Fruit fly (Drosophila melanogaster) whole organism, pupa: ENCODE results near the gene bero.
A peak's percentile ranks its signal among the peaks of the same experiment; 100 is the strongest.

Experiments
- CG10348 ChIP-seq: fragments of 200-800 bp; sonication (Bioruptor generic); IDR thresholded peaks from 2 replicates; pipeline ENCODE4 v1.3.6; 2022; ENCODE audit warnings: missing biosample characterization, missing genetic modification characterization
- CG12605 ChIP-seq: fragments of 200-800 bp; sonication (Bioruptor generic); IDR thresholded peaks from 2 replicates; pipeline ENCODE4 v1.3.6; 2022; ENCODE audit warnings: missing biosample characterization, missing genetic modification characterization
- CG13204 ChIP-seq: fragments of 200-800 bp; sonication (Bioruptor generic); optimal IDR thresholded peaks from 2 replicates; lab custom pipeline; 2018; ENCODE audit warnings: missing biosample characterization, mild to moderate bottlenecking, missing genetic modification characterization, moderate library complexity
- CG14655 ChIP-seq: fragments of 200-800 bp; sonication (Bioruptor generic); optimal IDR thresholded peaks from 3 replicates; lab custom pipeline; 2017; ENCODE audit warnings: mild to moderate bottlenecking, missing biosample characterization, missing genetic modification reagents, missing genetic modification characterization
- CG15710 ChIP-seq: fragments of 200-800 bp; sonication (Bioruptor generic); optimal IDR thresholded peaks from 2 replicates; lab custom pipeline; 2018; ENCODE audit warnings: missing biosample characterization, mild to moderate bottlenecking, missing genetic modification characterization, moderate library complexity
- CG17806 ChIP-seq: fragments of 200-800 bp; sonication (Bioruptor generic); optimal IDR thresholded peaks from 2 replicates; lab custom pipeline; 2018; ENCODE audit warnings: missing biosample characterization, mild to moderate bottlenecking, missing genetic modification characterization, moderate library complexity
- CG32121 ChIP-seq: fragments of 200-800 bp; sonication (Bioruptor generic); IDR thresholded peaks from 2 replicates; pipeline ENCODE4 v1.3.6; 2022; ENCODE audit warnings: missing biosample characterization, missing genetic modification characterization
- CG34367 ChIP-seq: fragments of 200-800 bp; sonication (Bioruptor generic); optimal IDR thresholded peaks from 2 replicates; lab custom pipeline; 2018; ENCODE audit warnings: missing biosample characterization, mild to moderate bottlenecking, missing genetic modification characterization
- CG4496 ChIP-seq: fragments of 200-800 bp; sonication (Bioruptor generic); IDR thresholded peaks from 3 replicates; pipeline ENCODE4 v1.3.6; 2022; ENCODE audit warnings: missing biosample characterization, missing genetic modification characterization
- CG8159 ChIP-seq: fragments of 200-800 bp; sonication (Bioruptor generic); optimal IDR thresholded peaks from 3 replicates; lab custom pipeline; 2018; ENCODE audit warnings: missing biosample characterization, mild to moderate bottlenecking, missing genetic modification characterization, moderate library complexity
- CG8301 ChIP-seq: fragments of 200-800 bp; sonication (Bioruptor generic); optimal IDR thresholded peaks from 2 replicates; lab custom pipeline; 2018; ENCODE audit warnings: missing biosample characterization, mild to moderate bottlenecking, missing genetic modification characterization
- CG9948 ChIP-seq: fragments of 200-800 bp; sonication (Bioruptor generic); optimal IDR thresholded peaks from 2 replicates; lab custom pipeline; 2018; ENCODE audit warnings: missing biosample characterization, mild to moderate bottlenecking, missing genetic modification characterization, moderate library complexity
- D1 ChIP-seq: fragments of 200-800 bp; sonication (Bioruptor generic); optimal IDR thresholded peaks from 2 replicates; lab custom pipeline; 2018; ENCODE audit warnings: missing biosample characterization, mild to moderate bottlenecking, missing genetic modification characterization, moderate library complexity
- EcR ChIP-seq: fragments of 200-800 bp; sonication (Bioruptor generic); optimal IDR thresholded peaks from 3 replicates; lab custom pipeline; 2019; ENCODE audit warnings: missing biosample characterization, missing genetic modification characterization, mild to moderate bottlenecking, moderate library complexity, missing genetic modification reagents
- Ets98B ChIP-seq: fragments of 200-800 bp; sonication (Bioruptor generic); IDR thresholded peaks from 2 replicates; pipeline ENCODE4 v1.3.6; 2022; ENCODE audit warnings: missing biosample characterization, missing genetic modification characterization
- Pif1A ChIP-seq: fragments of 200-800 bp; sonication (Bioruptor generic); optimal IDR thresholded peaks from 3 replicates; lab custom pipeline; 2016; ENCODE audit warnings: missing biosample characterization, missing genetic modification characterization
- Pif1B ChIP-seq: fragments of 200-800 bp; sonication (Bioruptor generic); optimal IDR thresholded peaks from 3 replicates; lab custom pipeline; 2016; ENCODE audit warnings: missing biosample characterization, missing genetic modification characterization
- Snoo ChIP-seq: fragments of 200-800 bp; sonication (Bioruptor generic); optimal IDR thresholded peaks from 3 replicates; lab custom pipeline; 2017; ENCODE audit warnings: missing biosample characterization, mild to moderate bottlenecking, missing genetic modification characterization, inconsistent platforms
- fd96Ca ChIP-seq: fragments of 200-800 bp; sonication (Bioruptor generic); IDR thresholded peaks from 3 replicates; pipeline ENCODE4 v1.3.6; 2022; ENCODE audit warnings: missing biosample characterization, missing genetic modification characterization
- gl ChIP-seq: fragments of 200-800 bp; sonication (Bioruptor generic); optimal IDR thresholded peaks from 2 replicates; lab custom pipeline; 2018; ENCODE audit warnings: missing biosample characterization, mild to moderate bottlenecking, missing genetic modification characterization
- rn ChIP-seq: fragments of 200-800 bp; sonication (Bioruptor generic); IDR thresholded peaks from 2 replicates; pipeline ENCODE4 v1.3.6; 2022; ENCODE audit warnings: missing biosample characterization, missing genetic modification characterization

bero gene

DNA sequence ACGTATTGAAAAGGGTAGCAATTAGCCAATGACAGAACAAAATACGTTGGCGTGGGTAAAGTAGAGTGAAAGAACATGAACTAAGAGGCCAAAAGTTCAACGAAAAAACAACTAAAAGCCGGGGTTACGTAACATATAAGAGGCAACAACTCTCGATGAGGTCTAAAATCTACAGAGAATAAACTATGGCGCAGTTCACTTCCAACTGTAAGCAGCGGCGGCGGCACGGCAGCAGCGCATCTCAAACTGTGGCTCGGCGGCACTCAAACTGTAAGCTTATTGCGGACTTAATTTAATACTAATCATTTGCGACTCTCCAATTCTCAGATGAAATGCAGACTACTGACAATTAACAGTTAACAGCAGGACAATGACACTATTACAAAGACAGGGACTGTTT is 16.0 kb downstream of the bero start:
- no peak for TF ChIP-seq Ets98B
- TF ChIP-seq CG12605, result no peak
- TF ChIP-seq CG14655, result no peak
- TF ChIP-seq EcR (GFP tag; lab: Kevin White, UChicago), result no peak
- TF ChIP-seq Pif1A (GFP tag; lab: Kevin White, UChicago), result no peak
- no peak for TF ChIP-seq gl
- TF ChIP-seq CG4496 (GFP tag; lab: Robert Waterston, UW), result no peak
- no peak for TF ChIP-seq CG32121 (GFP tag; lab: Robert Waterston, UW)
- no peak for TF ChIP-seq CG9948 (tag; lab: Kevin White, UChicago)
- no peak for TF ChIP-seq CG10348 (GFP tag; lab: Robert Waterston, UW)
- no peak for TF ChIP-seq D1
- TF ChIP-seq CG15710 (tag; lab: Kevin White, UChicago), result no peak
- no peak for TF ChIP-seq CG34367 (tag; lab: Kevin White, UChicago)
- TF ChIP-seq Pif1B (GFP tag; lab: Kevin White, UChicago), result no peak
- TF ChIP-seq CG8159 (tag; lab: Kevin White, UChicago), result no peak
- no peak for TF ChIP-seq CG13204 (GFP tag; lab: Kevin White, UChicago)
- TF ChIP-seq, all 21 proteins: peak for 0

DNA sequence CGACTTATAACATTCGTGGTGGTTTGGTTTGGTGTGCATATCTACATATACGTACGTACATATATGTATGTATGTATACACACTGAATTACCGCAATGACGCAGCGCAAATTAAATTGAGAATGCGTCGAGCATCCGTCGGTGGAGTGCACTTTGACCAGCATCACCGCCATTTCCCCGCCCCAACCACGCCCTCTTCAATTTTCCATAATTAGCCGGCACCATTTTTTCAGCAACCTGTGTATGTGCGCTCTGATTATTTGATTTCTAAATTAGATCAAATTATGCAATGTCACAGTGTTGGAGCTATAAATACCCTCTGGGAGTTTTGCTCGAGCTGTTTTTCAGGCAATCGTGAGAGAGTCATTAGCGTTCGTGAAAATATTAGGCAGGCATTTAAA is 19.6 kb downstream of the bero start:
- TF ChIP-seq CG14655 (peak; percentile 22), CG8159 (tag; lab: Kevin White, UChicago) (no peak), CG10348 (GFP tag; lab: Robert Waterston, UW) (no peak)

DNA sequence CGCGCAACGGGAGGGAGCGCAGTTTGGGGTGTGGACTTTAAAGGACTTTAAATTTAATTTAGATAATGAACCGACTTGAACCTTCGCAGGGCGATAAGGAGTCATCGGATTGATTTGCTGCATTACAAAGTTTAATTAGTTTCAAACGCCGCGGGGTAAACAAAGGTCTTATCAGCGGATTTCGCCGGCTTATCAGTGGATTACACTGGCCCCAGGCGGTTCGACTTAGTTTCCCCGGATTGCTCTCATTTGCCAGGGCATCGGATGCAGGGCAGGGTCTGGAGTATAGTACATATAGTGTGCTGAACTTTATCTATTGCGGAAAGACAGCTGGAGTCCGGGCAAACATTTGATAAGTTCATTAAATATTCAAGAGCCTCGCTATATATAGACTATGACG is 20.0 kb downstream of the bero start:
- TF ChIP-seq EcR (GFP tag; lab: Kevin White, UChicago), result peak; percentile 34
- no peak for TF ChIP-seq CG8159 (tag; lab: Kevin White, UChicago)

DNA sequence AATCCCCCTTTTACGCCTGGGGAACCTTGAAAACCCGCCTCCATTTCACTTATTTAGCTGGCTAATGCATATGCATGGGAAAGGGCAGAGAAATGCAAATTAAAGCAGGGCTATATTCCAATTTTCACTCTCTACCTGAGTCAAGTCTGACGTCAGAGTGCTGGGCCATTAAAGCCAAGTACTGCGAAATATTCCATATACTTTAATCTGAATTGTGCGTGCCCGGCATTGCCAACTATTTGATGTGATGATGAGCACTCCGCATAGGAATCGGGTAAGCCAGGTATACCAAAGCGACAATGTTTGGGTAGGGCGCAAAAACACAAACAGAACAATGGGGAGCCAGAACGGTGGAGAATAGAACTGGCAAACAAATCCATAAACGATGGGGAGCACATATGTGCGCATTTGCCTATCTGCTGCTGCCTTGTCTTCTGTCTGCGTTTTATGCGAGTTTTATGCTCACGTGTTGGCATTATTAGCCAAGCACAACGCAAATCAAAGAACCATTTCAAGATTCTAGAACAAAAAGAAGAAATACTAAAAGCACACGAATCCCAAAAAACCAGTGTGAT is 21.2 kb downstream of the bero start:
- no peak for TF ChIP-seq CG32121 (GFP tag; lab: Robert Waterston, UW)
- no peak for TF ChIP-seq CG8159 (tag; lab: Kevin White, UChicago)
- no peak for TF ChIP-seq gl
- no peak for TF ChIP-seq CG13204 (GFP tag; lab: Kevin White, UChicago)
- TF ChIP-seq CG4496 (GFP tag; lab: Robert Waterston, UW), result no peak
- no peak for TF ChIP-seq CG14655
- TF ChIP-seq Pif1B (GFP tag; lab: Kevin White, UChicago), result no peak
- TF ChIP-seq Ets98B, result no peak

DNA sequence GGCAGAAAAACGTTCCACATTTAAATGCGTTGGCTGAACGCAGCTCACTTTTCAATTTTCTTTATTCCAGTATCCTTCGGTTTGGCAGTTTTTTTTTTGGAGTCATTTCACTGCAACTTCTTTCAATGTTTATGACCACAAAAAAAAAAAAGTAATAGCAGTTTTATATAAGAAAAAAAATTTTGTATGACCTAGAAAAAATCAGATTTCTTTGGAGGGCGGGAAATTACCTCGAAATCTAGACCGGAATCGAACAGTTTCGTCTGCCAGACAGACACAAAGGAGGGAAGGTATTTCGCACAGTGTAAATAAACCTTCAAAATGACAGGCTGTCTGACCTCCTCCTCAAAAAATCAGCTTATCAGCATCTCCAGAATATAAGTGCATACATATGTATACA is 22.0 kb downstream of the bero start:
- no peak for TF ChIP-seq Pif1A (GFP tag; lab: Kevin White, UChicago)
- TF ChIP-seq Snoo (tag; lab: Kevin White, UChicago), result peak; percentile 38
- TF ChIP-seq EcR (GFP tag; lab: Kevin White, UChicago), result no peak
- TF ChIP-seq fd96Ca (GFP tag; lab: Robert Waterston, UW), result no peak

DNA sequence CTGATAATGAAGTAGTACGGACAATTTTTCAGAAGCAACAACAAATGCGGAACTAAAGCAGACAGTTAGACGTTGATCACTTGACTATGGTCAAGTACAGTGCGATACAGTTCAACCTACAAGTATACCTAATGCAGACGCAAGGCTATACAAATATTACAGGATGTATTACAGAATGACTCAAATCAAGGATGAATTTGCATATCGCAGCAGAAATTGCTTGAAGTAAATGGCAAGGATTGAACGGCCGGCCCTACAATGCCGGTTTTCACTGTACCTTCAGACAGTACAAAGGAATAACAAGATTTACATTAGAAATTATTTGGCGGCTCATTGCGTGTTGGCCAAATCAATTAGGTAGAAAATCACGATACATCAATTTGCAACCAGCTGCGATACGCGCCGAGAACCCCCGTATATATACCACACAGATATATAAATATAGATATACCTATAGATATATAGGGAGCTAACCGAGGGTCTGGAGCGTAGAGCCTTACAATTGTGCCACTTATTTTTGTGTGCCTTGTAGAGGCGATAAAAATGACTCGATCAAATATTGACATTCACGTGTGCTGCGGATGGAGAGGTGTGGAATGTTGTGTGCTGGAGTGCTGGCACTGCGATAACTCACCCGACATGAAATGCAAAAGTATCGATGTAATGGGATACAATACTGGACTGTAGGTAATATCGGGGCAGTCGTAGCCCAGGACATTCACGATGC is 23.0 kb downstream of the bero start:
- TF ChIP-seq CG17806 (tag; lab: Kevin White, UChicago) (no peak), CG12605 (no peak), CG9948 (tag; lab: Kevin White, UChicago) (no peak), CG15710 (tag; lab: Kevin White, UChicago) (no peak), CG13204 (GFP tag; lab: Kevin White, UChicago) (no peak), fd96Ca (GFP tag; lab: Robert Waterston, UW) (no peak), Ets98B (no peak), Snoo (tag; lab: Kevin White, UChicago) (no peak), Pif1B (GFP tag; lab: Kevin White, UChicago) (peak; percentile 29), D1 (no peak), CG4496 (GFP tag; lab: Robert Waterston, UW) (no peak), CG14655 (peak; percentile 1), CG8301 (tag; lab: Kevin White, UChicago) (no peak), rn (no peak), gl (peak; percentile 51)

DNA sequence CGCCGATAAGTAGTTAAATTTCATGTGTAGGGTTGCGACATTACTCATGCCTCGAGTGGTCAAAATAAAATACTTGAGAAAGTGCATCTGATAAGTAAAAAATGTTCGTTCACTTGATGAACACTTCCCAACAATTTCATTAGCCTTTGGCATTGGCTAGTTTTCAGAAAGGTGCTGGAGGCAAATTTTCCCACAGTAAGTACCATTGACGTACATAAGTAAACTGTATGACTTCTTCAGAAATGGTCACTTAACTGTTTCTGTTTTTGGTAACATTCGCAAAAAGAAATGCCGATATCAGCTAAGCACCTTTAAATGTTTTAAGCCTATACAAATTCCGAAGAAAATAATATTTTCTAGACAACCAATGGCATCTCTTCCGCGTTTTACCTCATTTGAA is 24.6 kb downstream of the bero start:
- no peak for TF ChIP-seq CG14655
- no peak for TF ChIP-seq CG8301 (tag; lab: Kevin White, UChicago)
- no peak for TF ChIP-seq CG34367 (tag; lab: Kevin White, UChicago)
- TF ChIP-seq CG12605, result no peak
- no peak for TF ChIP-seq CG17806 (tag; lab: Kevin White, UChicago)
